Worm (Caenorhabditis elegans): Measurements from ENCODE around the gene zipt-17.

- TF ChIP-seq W03F9.2 (tag; optimal IDR thresholded peaks at IDR 0.05) = no peak
- TF ChIP-seq dao-5 (tag; optimal IDR thresholded peaks at IDR 0.05) = no peak
Observed at ce11 chrIV:17376127-17376526, 8.9 kb upstream of the zipt-17 start, which contains the start of gene haf-1.

Data from whole organism, L4/young adult.